Worm (Caenorhabditis elegans) whole organism, mixed stage, embryonic: ENCODE results near the gene R144.12.

Experiments
- M03D4.4 ChIP-seq: sonication (generic microtip); optimal IDR thresholded peaks from 2 replicates; lab custom pipeline; 2017; ENCODE audit warnings: mild to moderate bottlenecking, missing genetic modification characterization, missing compliant biosample characterization
- bed-3 ChIP-seq: fragments of 200-800 bp; sonication (Bioruptor generic); optimal IDR thresholded peaks from 3 replicates; lab custom pipeline; 2018; ENCODE audit warnings: mild to moderate bottlenecking, missing genetic modification characterization, moderate library complexity, missing compliant biosample characterization
- blmp-1 ChIP-seq: fragments of 150-350 bp; optimal IDR thresholded peaks from 2 replicates; lab custom pipeline; 2014; ENCODE audit warnings: missing biosample characterization, missing genetic modification characterization
- ceh-39 ChIP-seq: fragments of 150-350 bp; optimal IDR thresholded peaks from 2 replicates; lab custom pipeline; 2014; ENCODE audit warnings: missing biosample characterization, missing genetic modification characterization
- ceh-43 ChIP-seq: fragments of 200-800 bp; sonication (Bioruptor generic); optimal IDR thresholded peaks from 2 replicates; lab custom pipeline; 2018; ENCODE audit warnings: mild to moderate bottlenecking, missing genetic modification characterization, moderate library complexity, missing compliant biosample characterization
- ceh-83 ChIP-seq: fragments of 200-800 bp; sonication (Bioruptor generic); optimal IDR thresholded peaks from 2 replicates; lab custom pipeline; 2018; ENCODE audit warnings: mild to moderate bottlenecking, missing genetic modification characterization, missing compliant biosample characterization
- ces-1 ChIP-seq: fragments of 150-350 bp; optimal IDR thresholded peaks from 2 replicates; lab custom pipeline; 2014; ENCODE audit warnings: missing biosample characterization, missing genetic modification reagents, missing genetic modification characterization
- cnd-1 ChIP-seq: fragments of 200-800 bp; sonication (Bioruptor generic); optimal IDR thresholded peaks from 2 replicates; lab custom pipeline; 2018; ENCODE audit warnings: mild to moderate bottlenecking, missing genetic modification characterization, missing compliant biosample characterization
- drap-1 ChIP-seq: fragments of 200-800 bp; sonication (Bioruptor generic); optimal IDR thresholded peaks from 3 replicates; lab custom pipeline; 2018; ENCODE audit warnings: mild to moderate bottlenecking, missing genetic modification characterization, missing compliant biosample characterization
- elt-1 ChIP-seq: sonication (generic microtip); optimal IDR thresholded peaks from 2 replicates; lab custom pipeline; 2017; ENCODE audit warnings: missing genetic modification characterization, mild to moderate bottlenecking, missing compliant biosample characterization, antibody characterized with exemption, moderate library complexity, borderline replicate concordance; ENCODE audit not compliant: insufficient read depth
- elt-3 ChIP-seq: fragments of 150-350 bp; optimal IDR thresholded peaks from 2 replicates; lab custom pipeline; 2014; ENCODE audit warnings: missing biosample characterization, missing genetic modification characterization
- flh-1 ChIP-seq: fragments of 200-800 bp; sonication (Bioruptor generic); optimal IDR thresholded peaks from 2 replicates; lab custom pipeline; 2018; ENCODE audit warnings: mild to moderate bottlenecking, missing genetic modification characterization, moderate library complexity, missing compliant biosample characterization
- ham-2 ChIP-seq: fragments of 200-800 bp; sonication (Bioruptor generic); optimal IDR thresholded peaks from 2 replicates; lab custom pipeline; 2018; ENCODE audit warnings: mild to moderate bottlenecking, missing genetic modification characterization, missing compliant biosample characterization
- hlh-1 ChIP-seq: fragments of 150-350 bp; optimal IDR thresholded peaks from 2 replicates; lab custom pipeline; 2014; ENCODE audit warnings: missing biosample characterization, missing genetic modification reagents, missing genetic modification characterization
- lin-13 ChIP-seq: fragments of 150-350 bp; optimal IDR thresholded peaks from 2 replicates; lab custom pipeline; 2014; ENCODE audit warnings: missing biosample characterization, missing genetic modification characterization
- lin-32 ChIP-seq: fragments of 200-800 bp; sonication (Bioruptor generic); optimal IDR thresholded peaks from 2 replicates; lab custom pipeline; 2018; ENCODE audit warnings: mild to moderate bottlenecking, missing genetic modification characterization, missing compliant biosample characterization
- lsy-2 ChIP-seq: fragments of 150-350 bp; optimal IDR thresholded peaks from 2 replicates; lab custom pipeline; 2014; ENCODE audit warnings: missing biosample characterization, missing genetic modification characterization
- mab-5 ChIP-seq: fragments of 150-350 bp; optimal IDR thresholded peaks from 2 replicates; lab custom pipeline; 2014; ENCODE audit warnings: missing biosample characterization, missing genetic modification characterization
- mep-1 ChIP-seq: fragments of 150-350 bp; optimal IDR thresholded peaks from 2 replicates; lab custom pipeline; 2017; ENCODE audit warnings: missing biosample characterization, missing genetic modification reagents, missing genetic modification characterization, inconsistent platforms
- mls-2 ChIP-seq: sonication (generic microtip); optimal IDR thresholded peaks from 2 replicates; lab custom pipeline; 2016; ENCODE audit warnings: mild to moderate bottlenecking, missing genetic modification characterization, moderate library complexity, missing compliant biosample characterization
- nhr-12 ChIP-seq: fragments of 150-350 bp; optimal IDR thresholded peaks from 2 replicates; lab custom pipeline; 2014; ENCODE audit warnings: missing biosample characterization, missing genetic modification characterization
- nhr-2 ChIP-seq: fragments of 150-350 bp; optimal IDR thresholded peaks from 2 replicates; lab custom pipeline; 2014; ENCODE audit warnings: missing biosample characterization, missing genetic modification characterization
- nhr-237 ChIP-seq: fragments of 150-350 bp; optimal IDR thresholded peaks from 2 replicates; lab custom pipeline; 2014; ENCODE audit warnings: missing biosample characterization, missing genetic modification characterization
- nhr-76 ChIP-seq: sonication (generic microtip); optimal IDR thresholded peaks from 2 replicates; lab custom pipeline; 2017; ENCODE audit warnings: missing biosample characterization, missing genetic modification characterization
- pha-4 ChIP-seq: fragments of 150-350 bp; optimal IDR thresholded peaks from 2 replicates; lab custom pipeline; 2018; ENCODE audit warnings: missing biosample characterization, missing genetic modification reagents, missing genetic modification characterization
- snpc-4 ChIP-seq: fragments of 150-350 bp; optimal IDR thresholded peaks from 2 replicates; lab custom pipeline; 2014; ENCODE audit warnings: missing biosample characterization, missing genetic modification characterization
- sptf-1 ChIP-seq: sonication (generic microtip); optimal IDR thresholded peaks from 2 replicates; lab custom pipeline; 2017; ENCODE audit warnings: mild to moderate bottlenecking, missing genetic modification characterization, moderate library complexity, missing compliant biosample characterization
- tbx-8 ChIP-seq: fragments of 200-800 bp; sonication (Bioruptor generic); optimal IDR thresholded peaks from 2 replicates; lab custom pipeline; 2018; ENCODE audit warnings: mild to moderate bottlenecking, missing genetic modification characterization, moderate library complexity, missing compliant biosample characterization
- unc-120 ChIP-seq: sonication (generic microtip); optimal IDR thresholded peaks from 2 replicates; lab custom pipeline; 2017; ENCODE audit warnings: missing genetic modification characterization, missing compliant biosample characterization; ENCODE audit not compliant: poor library complexity, severe bottlenecking
- unc-39 ChIP-seq: fragments of 150-350 bp; optimal IDR thresholded peaks from 2 replicates; lab custom pipeline; 2014; ENCODE audit warnings: missing biosample characterization, missing genetic modification characterization
- unc-62 ChIP-seq: fragments of 150-350 bp; optimal IDR thresholded peaks from 2 replicates; lab custom pipeline; 2014; ENCODE audit warnings: missing biosample characterization, missing genetic modification reagents, missing genetic modification characterization
- zip-8 ChIP-seq: fragments of 150-350 bp; optimal IDR thresholded peaks from 2 replicates; lab custom pipeline; 2014; ENCODE audit warnings: missing biosample characterization, missing genetic modification characterization
- ztf-11 ChIP-seq: fragments of 150-350 bp; optimal IDR thresholded peaks from 2 replicates; lab custom pipeline; 2014; ENCODE audit warnings: missing biosample characterization, missing genetic modification characterization

R144.12 gene

ce11 chrIII:5017550-5017949 lies 10.8 kb upstream of the R144.12 start, which contains the start of gene larp-1:
Gene larp-1, minus strand, starts transcription at chrIII:5017650.
- TF ChIP-seq tbx-8 (GFP tag; lab: Kevin White, UChicago) (no peak), mls-2 (tag; lab: Kevin White, UChicago) (no peak), lin-13 (no peak), blmp-1 (tag; lab: Kevin White, UChicago) (no peak), bed-3 (no peak), nhr-12 (tag; lab: Kevin White, UChicago) (no peak), snpc-4 (no peak)

- TF ChIP-seq pha-4 (tag; lab: Kevin White, UChicago) (peak; percentile 47), ceh-39 (tag; lab: Kevin White, UChicago) (peak; percentile 72), blmp-1 (tag; lab: Kevin White, UChicago) (peak; percentile 26), M03D4.4 (tag; lab: Kevin White, UChicago) (peak; percentile 67), cnd-1 (peak; percentile 68), elt-1 (tag; lab: Kevin White, UChicago) (no peak), ztf-11 (tag; lab: Kevin White, UChicago) (peak; percentile 78), tbx-8 (GFP tag; lab: Kevin White, UChicago) (peak; percentile 7), ham-2 (GFP tag; lab: Kevin White, UChicago) (peak; percentile 88), mep-1 (tag; lab: Kevin White, UChicago) (peak; percentile 89), flh-1 (GFP tag; lab: Kevin White, UChicago) (no peak), ceh-83 (GFP tag; lab: Kevin White, UChicago) (no peak), hlh-1 (tag; lab: Kevin White, UChicago) (peak; percentile 74), nhr-237 (peak; percentile 63), mls-2 (tag; lab: Kevin White, UChicago) (peak; percentile 84), unc-62 (GFP tag; lab: Kevin White, UChicago) (peak; percentile 94), lin-32 (no peak), sptf-1 (tag; lab: Kevin White, UChicago) (peak; percentile 52), ceh-43 (GFP tag; lab: Kevin White, UChicago) (peak; percentile 3), lin-13 (peak; percentile 16), drap-1 (GFP tag; lab: Kevin White, UChicago) (peak; percentile 77), lsy-2 (tag; lab: Kevin White, UChicago) (peak; percentile 69), elt-3 (tag; lab: Kevin White, UChicago) (no peak), unc-39 (tag; lab: Kevin White, UChicago) (no peak), unc-120 (tag; lab: Kevin White, UChicago) (peak; percentile 97), zip-8 (tag; lab: Kevin White, UChicago) (peak; percentile 2), nhr-2 (tag; lab: Kevin White, UChicago) (peak; percentile 61), ces-1 (peak; percentile 97)
These were observed 7.2 kb upstream of the R144.12 start for ce11 chrIII:5013915-5014346.

- no peak for TF ChIP-seq M03D4.4 (tag; lab: Kevin White, UChicago)
- TF ChIP-seq snpc-4 = no peak
- TF ChIP-seq ceh-39 (tag; lab: Kevin White, UChicago) = no peak
- TF ChIP-seq mab-5 (tag; lab: Kevin White, UChicago) = no peak
- no peak for TF ChIP-seq lin-32
- TF ChIP-seq unc-62 (GFP tag; lab: Kevin White, UChicago) = no peak
- TF ChIP-seq, all 35 proteins: peak for 0
These were observed 5.7 kb upstream of the R144.12 start for ce11 chrIII:5012460-5012859.

ce11 chrIII:5010723-5011122 lies 3.9 kb upstream of the R144.12 start:
- TF ChIP-seq flh-1 (GFP tag; lab: Kevin White, UChicago) (no peak), mls-2 (tag; lab: Kevin White, UChicago) (no peak), snpc-4 (no peak), sptf-1 (tag; lab: Kevin White, UChicago) (no peak), bed-3 (no peak), cnd-1 (no peak), lsy-2 (tag; lab: Kevin White, UChicago) (no peak), nhr-76 (tag; lab: Kevin White, UChicago) (no peak), ceh-83 (GFP tag; lab: Kevin White, UChicago) (no peak), nhr-2 (tag; lab: Kevin White, UChicago) (no peak), M03D4.4 (tag; lab: Kevin White, UChicago) (no peak), pha-4 (tag; lab: Kevin White, UChicago) (no peak), mep-1 (tag; lab: Kevin White, UChicago) (no peak), ces-1 (no peak), ztf-11 (tag; lab: Kevin White, UChicago) (no peak), nhr-12 (tag; lab: Kevin White, UChicago) (no peak)
- TF ChIP-seq, all 35 proteins: peak for 0
